Worm (Caenorhabditis elegans) whole organism, L1 larva: ENCODE data around the gene tcer-1.

Experiments
- C16A3.4 ChIP-seq: fragments of 150-350 bp; optimal IDR thresholded peaks from 2 replicates; lab custom pipeline; 2014; ENCODE audit warnings: missing biosample characterization, missing genetic modification characterization
- F16B12.6 ChIP-seq: fragments of 150-350 bp; optimal IDR thresholded peaks from 2 replicates; lab custom pipeline; 2014; ENCODE audit warnings: missing biosample characterization, missing genetic modification characterization
- aly-2 ChIP-seq: fragments of 150-350 bp; optimal IDR thresholded peaks from 2 replicates; lab custom pipeline; 2014; ENCODE audit warnings: missing biosample characterization, missing genetic modification characterization
- blmp-1 ChIP-seq: fragments of 150-350 bp; optimal IDR thresholded peaks from 2 replicates; lab custom pipeline; 2014; ENCODE audit warnings: missing biosample characterization, missing genetic modification characterization
- ceh-63 ChIP-seq: fragments of 200-800 bp; sonication (Bioruptor generic); optimal IDR thresholded peaks from 2 replicates; lab custom pipeline; 2018; ENCODE audit warnings: mild to moderate bottlenecking, missing genetic modification characterization, missing compliant biosample characterization
- ceh-8 ChIP-seq: fragments of 200-800 bp; sonication (Bioruptor generic); optimal IDR thresholded peaks from 2 replicates; lab custom pipeline; 2018; ENCODE audit warnings: mild to moderate bottlenecking, missing genetic modification characterization, moderate library complexity, missing compliant biosample characterization
- ceh-82 ChIP-seq, 3 experiments: fragments of 150-350 bp in 1 of 3; sonication (generic microtip) in 2 of 3; optimal IDR thresholded peaks; 2 replicates each; lab custom pipeline; 2014 to 2017; ENCODE audit warnings: missing biosample characterization in 3 of 3, missing genetic modification characterization in 3 of 3
- ceh-88 ChIP-seq: fragments of 200-800 bp; sonication (Bioruptor generic); IDR thresholded peaks from 2 replicates; pipeline ENCODE4 v1.3.6; 2022; ENCODE audit warnings: missing genetic modification characterization, missing compliant biosample characterization
- dpl-1 ChIP-seq, 3 experiments: fragments of 150-350 bp in 2 of 3; sonication (generic microtip) in 1 of 3; optimal IDR thresholded peaks; 2 replicates each; lab custom pipeline; 2014 to 2017; ENCODE audit warnings: missing biosample characterization in 3 of 3, missing genetic modification characterization in 3 of 3, missing genetic modification reagents in 3 of 3
- dsc-1 ChIP-seq: sonication (generic microtip); optimal IDR thresholded peaks from 2 replicates; lab custom pipeline; 2016; ENCODE audit warnings: mild to moderate bottlenecking, missing genetic modification characterization, missing compliant biosample characterization
- efl-1 ChIP-seq, 4 experiments: fragments of 150-350 bp; optimal IDR thresholded peaks in 3 of 4; peaks in 1 of 4; 1 replicate in 1 of 4; 2 replicates in 3 of 4; lab custom pipeline; 2014; ENCODE audit warnings: missing biosample characterization in 2 of 4, missing genetic modification characterization in 2 of 4, missing genetic modification reagents in 2 of 4
- elt-3 ChIP-seq, 6 experiments: fragments of 150-350 bp in 1 of 6; sonication (generic microtip); optimal IDR thresholded peaks; 2 replicates each; lab custom pipeline; 2017 to 2018; ENCODE audit warnings: missing biosample characterization in 6 of 6, missing genetic modification characterization in 6 of 6, inconsistent platforms in 1 of 6
- fkh-10 ChIP-seq: sonication (generic microtip); optimal IDR thresholded peaks from 2 replicates; lab custom pipeline; 2017; ENCODE audit warnings: missing biosample characterization, missing genetic modification reagents, missing genetic modification characterization
- fkh-4 ChIP-seq: sonication (generic microtip); optimal IDR thresholded peaks from 2 replicates; lab custom pipeline; 2016; ENCODE audit warnings: missing compliant biosample characterization, missing genetic modification characterization, borderline replicate concordance
- fkh-8 ChIP-seq: sonication (generic microtip); optimal IDR thresholded peaks from 2 replicates; lab custom pipeline; 2016; ENCODE audit warnings: mild to moderate bottlenecking, missing genetic modification characterization, missing compliant biosample characterization
- fos-1 ChIP-seq: fragments of 150-350 bp; optimal IDR thresholded peaks from 2 replicates; lab custom pipeline; 2014; ENCODE audit warnings: missing biosample characterization, missing genetic modification characterization
- hlh-17 ChIP-seq: fragments of 200-800 bp; sonication (Bioruptor generic); optimal IDR thresholded peaks from 2 replicates; lab custom pipeline; 2018; ENCODE audit warnings: missing genetic modification characterization, mild to moderate bottlenecking, missing compliant biosample characterization, moderate library complexity, borderline replicate concordance
- hlh-4 ChIP-seq: sonication (generic microtip); optimal IDR thresholded peaks from 2 replicates; lab custom pipeline; 2016; ENCODE audit warnings: mild to moderate bottlenecking, missing genetic modification characterization, missing compliant biosample characterization
- lin-13 ChIP-seq: fragments of 150-350 bp; optimal IDR thresholded peaks from 2 replicates; lab custom pipeline; 2014; ENCODE audit warnings: missing biosample characterization, missing genetic modification reagents, missing genetic modification characterization
- lin-14 ChIP-seq: fragments of 200-800 bp; sonication (Bioruptor generic); optimal IDR thresholded peaks from 2 replicates; lab custom pipeline; 2018; ENCODE audit warnings: mild to moderate bottlenecking, missing genetic modification characterization, moderate library complexity, missing compliant biosample characterization
- lin-15B ChIP-seq: fragments of 150-350 bp; sonication (generic microtip); optimal IDR thresholded peaks from 3 replicates; lab custom pipeline; 2014; ENCODE audit warnings: missing biosample characterization, missing genetic modification characterization
- lin-35 ChIP-seq, 2 experiments: fragments of 150-350 bp; optimal IDR thresholded peaks; 2 replicates each; lab custom pipeline; 2014; ENCODE audit warnings: missing biosample characterization in 2 of 2, missing genetic modification characterization in 2 of 2, missing genetic modification reagents in 2 of 2
- lsy-2 ChIP-seq, 2 experiments: fragments of 150-350 bp; optimal IDR thresholded peaks; 2 replicates each; lab custom pipeline; 2014; ENCODE audit warnings: missing biosample characterization in 2 of 2, missing genetic modification characterization in 2 of 2
- mab-9 ChIP-seq: fragments of 200-800 bp; sonication (Bioruptor generic); IDR thresholded peaks from 2 replicates; pipeline ENCODE4 v1.3.6; 2022; ENCODE audit warnings: missing genetic modification reagents, missing genetic modification characterization, missing compliant biosample characterization
- mep-1 ChIP-seq: fragments of 150-350 bp; optimal IDR thresholded peaks from 2 replicates; lab custom pipeline; 2014; ENCODE audit warnings: missing biosample characterization, missing genetic modification characterization
- nhr-19 ChIP-seq: fragments of 200-800 bp; sonication (Bioruptor generic); conservative IDR thresholded peaks from 2 replicates; pipeline ENCODE4 v1.3.6; 2022; ENCODE audit warnings: missing genetic modification characterization, missing compliant biosample characterization
- nhr-20 ChIP-seq: sonication (generic microtip); optimal IDR thresholded peaks from 2 replicates; lab custom pipeline; 2016; ENCODE audit warnings: mild to moderate bottlenecking, missing genetic modification characterization, missing compliant biosample characterization
- nhr-237 ChIP-seq: fragments of 150-350 bp; optimal IDR thresholded peaks from 2 replicates; lab custom pipeline; 2014; ENCODE audit warnings: missing biosample characterization, missing genetic modification characterization
- nhr-28 ChIP-seq: fragments of 150-350 bp; optimal IDR thresholded peaks from 2 replicates; lab custom pipeline; 2014; ENCODE audit warnings: missing biosample characterization, missing genetic modification characterization
- nhr-47 ChIP-seq: sonication (generic microtip); optimal IDR thresholded peaks from 2 replicates; lab custom pipeline; 2016; ENCODE audit warnings: mild to moderate bottlenecking, missing genetic modification characterization, moderate library complexity, missing compliant biosample characterization
- nhr-71 ChIP-seq: sonication (generic microtip); optimal IDR thresholded peaks from 2 replicates; lab custom pipeline; 2016; ENCODE audit warnings: mild to moderate bottlenecking, missing genetic modification characterization, moderate library complexity, missing compliant biosample characterization
- nhr-85 ChIP-seq: sonication (generic microtip); peaks from one replicate; lab custom pipeline; 2016; ENCODE audit warnings: missing genetic modification characterization, inconsistent platforms, missing compliant biosample characterization
- nhr-90 ChIP-seq: sonication (generic microtip); optimal IDR thresholded peaks from 2 replicates; lab custom pipeline; 2016; ENCODE audit warnings: mild to moderate bottlenecking, missing genetic modification characterization, missing compliant biosample characterization; ENCODE audit not compliant: poor library complexity
- rnt-1 ChIP-seq: sonication (generic microtip); optimal IDR thresholded peaks from 2 replicates; lab custom pipeline; 2016; ENCODE audit warnings: mild to moderate bottlenecking, missing genetic modification characterization, moderate library complexity, missing compliant biosample characterization
- skn-1 ChIP-seq: fragments of 150-350 bp; optimal IDR thresholded peaks from 2 replicates; lab custom pipeline; 2014; ENCODE audit warnings: missing biosample characterization, missing genetic modification characterization
- snu-23 ChIP-seq: sonication (generic microtip); optimal IDR thresholded peaks from 2 replicates; lab custom pipeline; 2016; ENCODE audit warnings: missing genetic modification characterization, missing compliant biosample characterization
- swsn-7 ChIP-seq: sonication (generic microtip); optimal IDR thresholded peaks from 2 replicates; lab custom pipeline; 2016; ENCODE audit warnings: missing genetic modification characterization, missing compliant biosample characterization
- tbx-2 ChIP-seq: sonication (generic microtip); optimal IDR thresholded peaks from 2 replicates; lab custom pipeline; 2016; ENCODE audit warnings: missing genetic modification characterization, missing compliant biosample characterization
- unc-130 ChIP-seq: fragments of 150-350 bp; optimal IDR thresholded peaks from 2 replicates; lab custom pipeline; 2017; ENCODE audit warnings: missing biosample characterization, missing genetic modification characterization, inconsistent platforms
- unc-30 ChIP-seq: sonication (generic microtip); optimal IDR thresholded peaks from 2 replicates; lab custom pipeline; 2017; ENCODE audit warnings: missing biosample characterization, missing genetic modification characterization
- xbp-1 ChIP-seq: sonication (generic microtip); optimal IDR thresholded peaks from 2 replicates; lab custom pipeline; 2016; ENCODE audit warnings: missing genetic modification characterization, missing compliant biosample characterization
- zag-1 ChIP-seq: fragments of 150-350 bp; optimal IDR thresholded peaks from 2 replicates; lab custom pipeline; 2014; ENCODE audit warnings: missing biosample characterization, missing genetic modification characterization
- ztf-4 ChIP-seq: fragments of 150-350 bp; optimal IDR thresholded peaks from 2 replicates; lab custom pipeline; 2014; ENCODE audit warnings: missing biosample characterization, missing genetic modification characterization

The tcer-1 gene

DNA sequence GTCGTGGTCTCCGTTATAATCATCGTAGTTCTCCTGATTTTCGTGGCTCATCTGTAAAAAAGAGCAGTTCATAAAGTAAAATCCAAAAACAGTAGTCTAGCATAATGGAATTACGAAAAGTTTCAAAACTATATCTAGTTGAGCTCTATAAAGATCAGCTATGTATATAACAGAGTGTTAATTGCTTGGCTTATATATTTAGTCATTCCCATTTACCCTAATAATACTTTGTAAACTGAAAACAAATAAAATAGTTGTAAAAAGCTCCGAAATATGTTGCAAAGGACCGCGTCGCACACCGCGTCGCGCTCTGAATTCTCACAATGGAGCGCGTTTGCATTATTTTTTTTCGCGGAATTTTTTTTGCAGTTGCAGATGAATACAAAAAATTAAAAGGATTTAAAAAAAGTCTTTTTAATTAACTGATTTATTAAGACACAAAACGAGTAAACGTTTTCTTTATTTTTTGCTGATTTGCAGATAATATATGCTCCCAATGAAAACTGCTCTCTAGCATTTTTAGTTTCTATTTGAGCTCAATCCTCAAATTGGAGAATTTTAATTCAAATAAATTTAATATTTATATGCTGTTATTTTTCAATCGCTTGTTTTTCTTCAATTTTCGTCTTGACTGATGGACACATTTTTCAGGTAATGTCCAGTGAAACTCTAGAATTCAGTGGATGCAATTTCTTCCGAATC is at the start of gene tcer-1, which contains the start of gene ZK1127.5:
TSS of gene tcer-1 (minus strand) at position 51 of the 702 bp plus-strand sequence.
TSS of gene ZK1127.5 (plus strand) at position 652 of the 702 bp plus-strand sequence.
- TF ChIP-seq snu-23 (GFP tag; lab: Kevin White, UChicago) (peak; percentile 63), nhr-47 (tag; lab: Kevin White, UChicago) (peak; percentile 56), ceh-88 (no peak), tbx-2 (tag; lab: Kevin White, UChicago) (peak; percentile 40), ceh-63 (GFP tag; lab: Kevin White, UChicago) (no peak), blmp-1 (peak; percentile 57), lin-13 (peak; percentile 2), fkh-10 (GFP tag; lab: Kevin White, UChicago) (no peak), nhr-20 (tag; lab: Kevin White, UChicago) (peak; percentile 58), F16B12.6 (peak; percentile 27), dsc-1 (tag; lab: Kevin White, UChicago) (peak; percentile 44), efl-1 (optimal IDR thresholded peaks at IDR 0.05; lab: Kevin White, UChicago) (peak; percentile 66 to 78), efl-1 (GFP tag; optimal IDR thresholded peaks at IDR 0.05 in 1 of 2; lab: Kevin White, UChicago) (peak; percentile 69 to 94), nhr-19 (GFP tag; lab: Robert Waterston, UW) (peak; percentile 24; the same call in 1 of the 2 replicates), lsy-2 (tag; optimal IDR thresholded peaks at IDR 0.05; lab: Kevin White, UChicago) (peak; percentile 60 to 83), dpl-1 (GFP tag; optimal IDR thresholded peaks at IDR 0.05; lab: Kevin White, UChicago) (peak; percentile 54 to 82 (median 59)), C16A3.4 (tag; lab: Kevin White, UChicago) (peak; percentile 66), elt-3 (tag; optimal IDR thresholded peaks at IDR 0.05; lab: Kevin White, UChicago) (peak in 1 of 6 experiments; percentile 38), mep-1 (tag; lab: Kevin White, UChicago) (peak; percentile 78), aly-2 (tag; lab: Kevin White, UChicago) (no peak), skn-1 (peak; percentile 43), swsn-7 (tag; lab: Kevin White, UChicago) (peak; percentile 54), ceh-82 (tag; optimal IDR thresholded peaks at IDR 0.05; lab: Kevin White, UChicago) (peak; percentile 26 to 70 (median 39)), fkh-4 (no peak), hlh-17 (GFP tag; lab: Kevin White, UChicago) (no peak), lin-35 (GFP tag; optimal IDR thresholded peaks at IDR 0.05; lab: Kevin White, UChicago) (peak; percentile 58 to 82), nhr-28 (tag; lab: Kevin White, UChicago) (no peak), nhr-85 (tag; lab: Kevin White, UChicago) (peak; percentile 31), unc-30 (tag; lab: Kevin White, UChicago) (no peak), lin-15B (tag; lab: Kevin White, UChicago) (peak; percentile 73), rnt-1 (peak; percentile 44), nhr-71 (tag; lab: Kevin White, UChicago) (peak; percentile 50), fkh-8 (tag; lab: Kevin White, UChicago) (peak; percentile 41), nhr-237 (tag; lab: Kevin White, UChicago) (peak; percentile 1), nhr-90 (tag; lab: Kevin White, UChicago) (peak; percentile 23), xbp-1 (tag; lab: Kevin White, UChicago) (peak; percentile 42), lin-14 (GFP tag; lab: Kevin White, UChicago) (peak; percentile 55), fos-1 (tag; lab: Kevin White, UChicago) (no peak), zag-1 (tag; lab: Kevin White, UChicago) (no peak), unc-130 (tag; lab: Kevin White, UChicago) (no peak), ceh-8 (GFP tag; lab: Kevin White, UChicago) (no peak)

DNA sequence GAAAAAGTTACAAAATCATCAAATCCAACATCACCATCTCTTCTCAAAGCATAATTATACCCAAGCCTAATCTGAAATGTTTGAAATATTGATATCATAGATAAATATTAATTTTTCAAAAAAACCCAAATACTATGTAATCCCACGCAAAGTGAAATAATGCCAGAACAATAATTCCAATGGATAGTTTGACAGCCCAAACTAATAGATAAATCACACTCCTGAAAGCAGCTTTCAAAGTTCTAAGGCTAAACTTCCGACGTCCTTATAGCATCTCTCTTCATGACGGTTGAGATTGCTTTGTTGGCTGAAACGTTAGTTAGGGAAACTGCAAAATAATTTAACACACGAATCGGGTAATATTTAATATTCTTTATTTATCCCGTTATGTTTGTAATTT is 49.4 kb upstream of the tcer-1 start:
- no peak for TF ChIP-seq blmp-1
- no peak for TF ChIP-seq ztf-4 (tag; lab: Kevin White, UChicago)
- TF ChIP-seq mab-9 (GFP tag; lab: Robert Waterston, UW) = no peak
- TF ChIP-seq nhr-71 (tag; lab: Kevin White, UChicago) = peak; percentile 22
- TF ChIP-seq tbx-2 (tag; lab: Kevin White, UChicago) = no peak
- no peak for TF ChIP-seq rnt-1
- TF ChIP-seq nhr-237 (tag; lab: Kevin White, UChicago) = no peak
- no peak for TF ChIP-seq hlh-4 (tag; lab: Kevin White, UChicago)
- TF ChIP-seq nhr-90 (tag; lab: Kevin White, UChicago) = peak; percentile 0
- TF ChIP-seq fos-1 (tag; lab: Kevin White, UChicago) = no peak
